Worm (Caenorhabditis elegans) whole organism, L4/young adult: ENCODE results near the gene C02F5.3.

Experiments used
- W03F9.2 ChIP-seq: fragments of 150-350 bp; optimal IDR thresholded peaks from 2 replicates; lab custom pipeline; 2014; ENCODE audit warnings: missing biosample characterization, missing genetic modification characterization
- him-1 ChIP-seq: sonication (generic microtip); optimal IDR thresholded peaks from 2 replicates; lab custom pipeline; 2016; ENCODE audit warnings: missing genotype, missing genetic modification reagents, missing genetic modification characterization, missing compliant biosample characterization

- TF ChIP-seq him-1 (tag; lab: Kevin White, UChicago), result no peak
- no peak for TF ChIP-seq W03F9.2 (tag; lab: Kevin White, UChicago)
Measured at ce11 chrIII:8240948-8241347, 4.7 kb upstream of the C02F5.3 start.
